Worm (Caenorhabditis elegans) whole organism, L1 larva: ENCODE measurements around the gene slc-9B.2.

ENCODE experiments used
- C16A3.4 ChIP-seq: fragments of 150-350 bp; optimal IDR thresholded peaks from 2 replicates; lab custom pipeline; 2014; ENCODE audit warnings: missing biosample characterization, missing genetic modification characterization
- C34B4.2 ChIP-seq: sonication (generic microtip); optimal IDR thresholded peaks from 2 replicates; lab custom pipeline; 2017; ENCODE audit warnings: mild to moderate bottlenecking, missing genetic modification characterization, missing compliant biosample characterization
- F16B12.6 ChIP-seq: fragments of 150-350 bp; optimal IDR thresholded peaks from 2 replicates; lab custom pipeline; 2014; ENCODE audit warnings: missing biosample characterization, missing genetic modification characterization
- Y116A8C.19 ChIP-seq: sonication (generic microtip); optimal IDR thresholded peaks from 2 replicates; lab custom pipeline; 2016; ENCODE audit warnings: missing compliant biosample characterization, missing genetic modification characterization, borderline replicate concordance
- aha-1 ChIP-seq: fragments of 150-350 bp; optimal IDR thresholded peaks from 2 replicates; lab custom pipeline; 2014; ENCODE audit warnings: missing biosample characterization, missing genetic modification characterization
- blmp-1 ChIP-seq: fragments of 150-350 bp; optimal IDR thresholded peaks from 2 replicates; lab custom pipeline; 2014; ENCODE audit warnings: missing biosample characterization, missing genetic modification characterization
- ceh-8 ChIP-seq: fragments of 200-800 bp; sonication (Bioruptor generic); optimal IDR thresholded peaks from 2 replicates; lab custom pipeline; 2018; ENCODE audit warnings: mild to moderate bottlenecking, missing genetic modification characterization, moderate library complexity, missing compliant biosample characterization
- ceh-90 ChIP-seq: sonication (generic microtip); optimal IDR thresholded peaks from 2 replicates; lab custom pipeline; 2016; ENCODE audit warnings: missing genetic modification characterization, missing compliant biosample characterization
- ces-1 ChIP-seq: fragments of 150-350 bp; optimal IDR thresholded peaks from 2 replicates; lab custom pipeline; 2014; ENCODE audit warnings: missing biosample characterization, missing genetic modification reagents, missing genetic modification characterization
- dpl-1 ChIP-seq, 3 experiments: fragments of 150-350 bp in 2 of 3; sonication (generic microtip) in 1 of 3; optimal IDR thresholded peaks; 2 replicates each; lab custom pipeline; 2014 to 2017; ENCODE audit warnings: missing biosample characterization in 3 of 3, missing genetic modification characterization in 3 of 3, missing genetic modification reagents in 3 of 3
- efl-1 ChIP-seq, 4 experiments: fragments of 150-350 bp; optimal IDR thresholded peaks in 3 of 4; peaks in 1 of 4; 1 replicate in 1 of 4; 2 replicates in 3 of 4; lab custom pipeline; 2014; ENCODE audit warnings: missing biosample characterization in 2 of 4, missing genetic modification characterization in 2 of 4, missing genetic modification reagents in 2 of 4
- elt-3 ChIP-seq, 6 experiments: fragments of 150-350 bp in 1 of 6; sonication (generic microtip); optimal IDR thresholded peaks; 2 replicates each; lab custom pipeline; 2017 to 2018; ENCODE audit warnings: missing biosample characterization in 6 of 6, missing genetic modification characterization in 6 of 6, inconsistent platforms in 1 of 6
- ets-5 ChIP-seq: fragments of 200-800 bp; sonication (Bioruptor generic); IDR thresholded peaks from 2 replicates; pipeline ENCODE4 v1.3.6; 2022; ENCODE audit warnings: missing genetic modification characterization, missing compliant biosample characterization
- fkh-8 ChIP-seq: sonication (generic microtip); optimal IDR thresholded peaks from 2 replicates; lab custom pipeline; 2016; ENCODE audit warnings: mild to moderate bottlenecking, missing genetic modification characterization, missing compliant biosample characterization
- fos-1 ChIP-seq: fragments of 150-350 bp; optimal IDR thresholded peaks from 2 replicates; lab custom pipeline; 2014; ENCODE audit warnings: missing biosample characterization, missing genetic modification characterization
- grh-1 ChIP-seq: fragments of 200-800 bp; sonication (Bioruptor generic); IDR thresholded peaks from 2 replicates; pipeline ENCODE4 v1.3.6; 2022; ENCODE audit warnings: missing genetic modification reagents, missing genetic modification characterization, missing compliant biosample characterization
- hlh-17 ChIP-seq: fragments of 200-800 bp; sonication (Bioruptor generic); optimal IDR thresholded peaks from 2 replicates; lab custom pipeline; 2018; ENCODE audit warnings: missing genetic modification characterization, mild to moderate bottlenecking, missing compliant biosample characterization, moderate library complexity, borderline replicate concordance
- hpl-2 ChIP-seq: fragments of 150-350 bp; optimal IDR thresholded peaks from 2 replicates; lab custom pipeline; 2014; ENCODE audit warnings: missing biosample characterization, missing genetic modification reagents, missing genetic modification characterization
- lin-13 ChIP-seq: fragments of 150-350 bp; optimal IDR thresholded peaks from 2 replicates; lab custom pipeline; 2014; ENCODE audit warnings: missing biosample characterization, missing genetic modification reagents, missing genetic modification characterization
- lin-14 ChIP-seq: fragments of 200-800 bp; sonication (Bioruptor generic); optimal IDR thresholded peaks from 2 replicates; lab custom pipeline; 2018; ENCODE audit warnings: mild to moderate bottlenecking, missing genetic modification characterization, moderate library complexity, missing compliant biosample characterization
- lin-15B ChIP-seq: fragments of 150-350 bp; sonication (generic microtip); optimal IDR thresholded peaks from 3 replicates; lab custom pipeline; 2014; ENCODE audit warnings: missing biosample characterization, missing genetic modification characterization
- lin-35 ChIP-seq, 2 experiments: fragments of 150-350 bp; optimal IDR thresholded peaks; 2 replicates each; lab custom pipeline; 2014; ENCODE audit warnings: missing biosample characterization in 2 of 2, missing genetic modification characterization in 2 of 2, missing genetic modification reagents in 2 of 2
- mab-9 ChIP-seq: fragments of 200-800 bp; sonication (Bioruptor generic); IDR thresholded peaks from 2 replicates; pipeline ENCODE4 v1.3.6; 2022; ENCODE audit warnings: missing genetic modification reagents, missing genetic modification characterization, missing compliant biosample characterization
- mdl-1 ChIP-seq, 2 experiments: fragments of 150-350 bp; optimal IDR thresholded peaks; 2 replicates each; lab custom pipeline; 2014 to 2017; ENCODE audit warnings: missing biosample characterization in 2 of 2, missing genetic modification characterization in 2 of 2, inconsistent platforms in 1 of 2
- nhr-11 ChIP-seq: fragments of 150-350 bp; optimal IDR thresholded peaks from 2 replicates; lab custom pipeline; 2014; ENCODE audit warnings: missing biosample characterization, missing genetic modification characterization
- nhr-19 ChIP-seq: fragments of 200-800 bp; sonication (Bioruptor generic); conservative IDR thresholded peaks from 2 replicates; pipeline ENCODE4 v1.3.6; 2022; ENCODE audit warnings: missing genetic modification characterization, missing compliant biosample characterization
- nhr-28 ChIP-seq: fragments of 150-350 bp; optimal IDR thresholded peaks from 2 replicates; lab custom pipeline; 2014; ENCODE audit warnings: missing biosample characterization, missing genetic modification characterization
- nhr-47 ChIP-seq: sonication (generic microtip); optimal IDR thresholded peaks from 2 replicates; lab custom pipeline; 2016; ENCODE audit warnings: mild to moderate bottlenecking, missing genetic modification characterization, moderate library complexity, missing compliant biosample characterization
- nhr-85 ChIP-seq: sonication (generic microtip); peaks from one replicate; lab custom pipeline; 2016; ENCODE audit warnings: missing genetic modification characterization, inconsistent platforms, missing compliant biosample characterization
- nhr-90 ChIP-seq: sonication (generic microtip); optimal IDR thresholded peaks from 2 replicates; lab custom pipeline; 2016; ENCODE audit warnings: mild to moderate bottlenecking, missing genetic modification characterization, missing compliant biosample characterization; ENCODE audit not compliant: poor library complexity
- pax-3 ChIP-seq: fragments of 200-800 bp; sonication (Bioruptor generic); optimal IDR thresholded peaks from 2 replicates; lab custom pipeline; 2018; ENCODE audit warnings: mild to moderate bottlenecking, missing genetic modification characterization, moderate library complexity, missing compliant biosample characterization
- rnt-1 ChIP-seq: sonication (generic microtip); optimal IDR thresholded peaks from 2 replicates; lab custom pipeline; 2016; ENCODE audit warnings: mild to moderate bottlenecking, missing genetic modification characterization, moderate library complexity, missing compliant biosample characterization
- skn-1 ChIP-seq: fragments of 150-350 bp; optimal IDR thresholded peaks from 2 replicates; lab custom pipeline; 2014; ENCODE audit warnings: missing biosample characterization, missing genetic modification characterization
- sox-4 ChIP-seq: sonication (generic microtip); optimal IDR thresholded peaks from 2 replicates; lab custom pipeline; 2016; ENCODE audit warnings: missing genetic modification characterization, missing compliant biosample characterization
- sptf-1 ChIP-seq: fragments of 150-350 bp; optimal IDR thresholded peaks from 2 replicates; lab custom pipeline; 2014; ENCODE audit warnings: missing biosample characterization, missing genetic modification characterization
- tbx-2 ChIP-seq: sonication (generic microtip); optimal IDR thresholded peaks from 2 replicates; lab custom pipeline; 2016; ENCODE audit warnings: missing genetic modification characterization, missing compliant biosample characterization
- unc-30 ChIP-seq: sonication (generic microtip); optimal IDR thresholded peaks from 2 replicates; lab custom pipeline; 2017; ENCODE audit warnings: missing biosample characterization, missing genetic modification characterization
- unc-98 ChIP-seq: fragments of 200-800 bp; sonication (Bioruptor generic); IDR thresholded peaks from 2 replicates; pipeline ENCODE4 v1.3.6; 2022; ENCODE audit warnings: missing genetic modification characterization, missing compliant biosample characterization
- vab-15 ChIP-seq: sonication (generic microtip); optimal IDR thresholded peaks from 2 replicates; lab custom pipeline; 2017; ENCODE audit warnings: missing genotype, mild to moderate bottlenecking, missing genetic modification characterization, missing compliant biosample characterization
- zip-4 ChIP-seq: fragments of 200-800 bp; sonication (Bioruptor generic); optimal IDR thresholded peaks from 2 replicates; lab custom pipeline; 2018; ENCODE audit warnings: mild to moderate bottlenecking, missing genetic modification characterization, moderate library complexity, missing compliant biosample characterization
- ztf-4 ChIP-seq: fragments of 150-350 bp; optimal IDR thresholded peaks from 2 replicates; lab custom pipeline; 2014; ENCODE audit warnings: missing biosample characterization, missing genetic modification characterization

Gene slc-9B.2

DNA sequence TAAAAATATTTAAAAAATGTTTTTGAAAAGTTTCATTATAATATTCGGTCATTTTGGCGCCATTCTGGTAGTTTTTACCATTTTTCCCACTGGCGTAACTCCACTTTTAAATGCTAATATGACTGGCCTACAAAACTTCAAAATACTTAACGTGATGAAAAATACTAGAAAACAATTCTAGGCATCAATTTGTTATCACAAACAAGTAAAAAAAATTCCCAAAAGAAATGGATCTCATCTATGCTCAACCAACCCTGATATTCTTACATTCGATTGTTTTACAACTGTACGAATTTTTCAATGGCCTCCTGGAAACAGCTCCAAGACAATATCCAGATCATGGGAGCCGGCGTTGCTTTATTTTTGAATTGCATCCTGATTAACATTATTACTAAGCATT is 23.8 kb upstream of the slc-9B.2 start, which contains the start of gene str-214:
Gene str-214 (plus strand): TSS at position 301 of the 400 bp plus-strand sequence.
- TF ChIP-seq ets-5: no peak
- no peak for TF ChIP-seq rnt-1 (tag; lab: Kevin White, UChicago)
- no peak for TF ChIP-seq hpl-2 (GFP tag; lab: Kevin White, UChicago)
- TF ChIP-seq lin-15B (tag; lab: Kevin White, UChicago): no peak
- TF ChIP-seq C34B4.2 (tag; lab: Kevin White, UChicago): no peak
- TF ChIP-seq mdl-1 (tag; optimal IDR thresholded peaks at IDR 0.05; lab: Kevin White, UChicago): no peak
- TF ChIP-seq lin-13: no peak
- TF ChIP-seq nhr-85 (tag; lab: Kevin White, UChicago): no peak
- no peak for TF ChIP-seq F16B12.6
- no peak for TF ChIP-seq skn-1 (tag; lab: Kevin White, UChicago)
- no peak for TF ChIP-seq C16A3.4 (tag; lab: Kevin White, UChicago)
- no peak for TF ChIP-seq Y116A8C.19 (tag; lab: Kevin White, UChicago)
- TF ChIP-seq ces-1: no peak
- no peak for TF ChIP-seq nhr-19 (GFP tag; lab: Robert Waterston, UW)
- TF ChIP-seq unc-30 (tag; lab: Kevin White, UChicago): no peak
- no peak for TF ChIP-seq ztf-4 (tag; lab: Kevin White, UChicago)

DNA sequence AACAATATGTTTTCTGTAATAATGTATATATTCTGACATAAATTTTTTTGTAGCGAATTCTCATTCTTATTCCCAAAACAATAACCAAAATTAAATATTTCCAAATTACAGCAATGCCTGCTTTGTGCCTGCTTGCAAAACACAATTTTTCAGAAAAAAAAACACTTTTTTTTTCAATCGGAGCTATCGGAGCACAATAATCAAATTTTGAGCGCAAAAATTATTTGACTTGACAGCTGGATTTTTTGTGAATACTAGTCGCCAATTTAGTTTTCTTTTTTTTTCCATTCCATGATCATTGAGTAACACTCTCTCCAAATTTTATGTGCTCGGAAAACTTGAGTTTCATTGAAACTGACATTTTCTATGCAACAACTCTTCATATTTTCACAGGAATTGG is 21.6 kb upstream of the slc-9B.2 start, which contains the start of gene srh-180:
Gene srh-180 (plus strand): TSS at position 301 of the 400 bp plus-strand sequence.
- TF ChIP-seq fkh-8 (tag; lab: Kevin White, UChicago) (no peak), mab-9 (GFP tag; lab: Robert Waterston, UW) (no peak), unc-98 (no peak), ces-1 (no peak), lin-14 (GFP tag; lab: Kevin White, UChicago) (no peak), efl-1 (optimal IDR thresholded peaks at IDR 0.05; lab: Kevin White, UChicago) (no peak), efl-1 (GFP tag; optimal IDR thresholded peaks at IDR 0.05 in 1 of 2; lab: Kevin White, UChicago) (no peak), Y116A8C.19 (tag; lab: Kevin White, UChicago) (no peak), vab-15 (tag; lab: Kevin White, UChicago) (no peak), elt-3 (tag; optimal IDR thresholded peaks at IDR 0.05; lab: Kevin White, UChicago) (no peak), tbx-2 (tag; lab: Kevin White, UChicago) (no peak), nhr-19 (GFP tag; lab: Robert Waterston, UW) (no peak), lin-35 (GFP tag; optimal IDR thresholded peaks at IDR 0.05; lab: Kevin White, UChicago) (no peak), nhr-28 (no peak), rnt-1 (tag; lab: Kevin White, UChicago) (no peak), sptf-1 (tag; lab: Kevin White, UChicago) (no peak)

DNA sequence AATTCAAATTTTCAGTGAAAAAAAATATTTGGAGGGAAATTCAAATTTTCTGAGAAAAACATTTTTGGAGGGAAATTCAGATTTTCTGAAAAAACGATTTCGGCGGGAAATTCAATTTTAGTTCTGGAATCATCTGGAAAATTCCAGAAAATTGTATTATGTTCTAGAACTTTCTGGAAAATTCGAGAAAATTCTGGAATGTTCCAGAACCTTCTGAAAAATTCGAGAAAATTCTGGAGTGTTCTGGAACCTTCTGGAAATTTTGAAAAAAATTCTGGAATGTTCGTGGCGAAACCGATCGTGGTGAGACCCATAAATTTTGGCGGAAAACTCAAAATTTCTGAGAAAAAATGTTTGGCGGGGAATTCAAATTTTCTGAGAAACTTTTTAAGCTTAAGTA is 16.7 kb upstream of the slc-9B.2 start:
- no peak for TF ChIP-seq sox-4 (tag; lab: Kevin White, UChicago)
- TF ChIP-seq pax-3: no peak
- TF ChIP-seq nhr-90 (tag; lab: Kevin White, UChicago): no peak
- no peak for TF ChIP-seq fos-1 (tag; lab: Kevin White, UChicago)
- no peak for TF ChIP-seq lin-14 (GFP tag; lab: Kevin White, UChicago)
- no peak for TF ChIP-seq ceh-90 (tag; lab: Kevin White, UChicago)

DNA sequence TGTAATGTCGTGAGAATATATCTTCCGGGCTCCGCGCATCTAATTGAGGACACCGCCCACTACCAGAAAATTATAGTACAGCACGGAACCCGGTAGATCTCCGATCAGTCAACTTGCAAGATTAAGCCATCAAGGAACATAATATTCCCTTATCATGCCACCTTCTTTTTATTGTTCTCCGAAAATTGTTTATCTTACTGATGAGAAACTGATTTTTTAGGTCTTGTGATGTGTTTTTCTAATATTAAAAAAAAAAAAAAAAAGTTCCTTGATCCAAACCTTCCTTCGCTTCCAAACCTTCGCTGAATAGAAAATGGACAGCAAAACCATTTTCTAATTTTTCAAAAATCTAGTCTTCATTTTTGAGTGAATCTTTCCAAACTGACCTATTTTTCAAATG is 10.0 kb upstream of the slc-9B.2 start, which contains the start of gene F57G8.7:
Gene F57G8.7 (plus strand): TSS at position 301 of the 400 bp plus-strand sequence.
- TF ChIP-seq grh-1 (GFP tag; lab: Robert Waterston, UW) (no peak), blmp-1 (no peak), zip-4 (GFP tag; lab: Kevin White, UChicago) (no peak), nhr-47 (tag; lab: Kevin White, UChicago) (no peak), mdl-1 (tag; optimal IDR thresholded peaks at IDR 0.05; lab: Kevin White, UChicago) (no peak), aha-1 (no peak), dpl-1 (GFP tag; optimal IDR thresholded peaks at IDR 0.05; lab: Kevin White, UChicago) (no peak), elt-3 (tag; optimal IDR thresholded peaks at IDR 0.05; lab: Kevin White, UChicago) (no peak), hlh-17 (no peak), ceh-8 (GFP tag; lab: Kevin White, UChicago) (no peak), nhr-11 (tag; lab: Kevin White, UChicago) (no peak), efl-1 (optimal IDR thresholded peaks at IDR 0.05; lab: Kevin White, UChicago) (no peak), efl-1 (GFP tag; optimal IDR thresholded peaks at IDR 0.05 in 1 of 2; lab: Kevin White, UChicago) (no peak)
- TF ChIP-seq, all 84 proteins: peak for 0
